Worm (Caenorhabditis elegans) whole organism, L4/young adult: ENCODE measurements around the gene D2062.4.
"Not testable (repeated sequence)": the region's sequence is repeated elsewhere in the genome, so short reads cannot be mapped to it uniquely, and the experiment has no call there.

ENCODE experiments used
- dao-5 ChIP-seq: sonication (generic microtip); optimal IDR thresholded peaks from 2 replicates; lab custom pipeline; 2016; ENCODE audit warnings: missing genotype, missing genetic modification characterization, moderate library complexity, missing compliant biosample characterization
- him-1 ChIP-seq: sonication (generic microtip); optimal IDR thresholded peaks from 2 replicates; lab custom pipeline; 2016; ENCODE audit warnings: missing genotype, missing genetic modification reagents, missing genetic modification characterization, missing compliant biosample characterization

- not testable (repeated sequence) for TF ChIP-seq him-1 (tag; lab: Kevin White, UChicago); dao-5
Observed at ce11 chrII:2619148-2619547, 4.1 kb upstream of the D2062.4 start, which contains the start of gene msrp-6.
